Worm (Caenorhabditis elegans): ENCODE measurements around the gene E02H4.7.

DNA sequence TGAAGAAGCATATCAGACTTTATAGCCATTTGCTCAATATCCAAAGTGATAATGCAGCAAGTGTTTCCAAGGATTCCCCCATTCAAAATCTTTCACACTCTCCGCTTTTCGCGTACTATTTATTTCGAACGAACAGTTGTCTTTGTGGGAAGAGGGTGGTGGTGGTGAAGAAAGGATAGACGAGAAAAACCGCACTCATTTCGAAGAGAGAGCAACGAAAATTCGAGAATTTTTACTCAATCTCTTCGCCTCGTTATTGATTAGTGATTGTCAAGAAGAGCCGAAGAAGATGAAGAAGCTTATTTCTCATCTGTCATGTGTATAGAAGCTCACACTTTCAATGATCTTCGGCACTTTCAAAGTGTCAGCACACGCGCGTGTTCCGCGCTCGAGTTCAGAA lies 31.8 kb downstream of the E02H4.7 start:
- TF ChIP-seq W03F9.2 (tag; optimal IDR thresholded peaks at IDR 0.05) = no peak
- TF ChIP-seq him-1 (tag; optimal IDR thresholded peaks at IDR 0.05) = no peak
- no peak for TF ChIP-seq dao-5 (tag; optimal IDR thresholded peaks at IDR 0.05)

Measured in whole organism, L4/young adult.